Fruit fly (Drosophila melanogaster) ovary, adult (tissue): ENCODE data around the gene MBD-R2.

Source experiments
- CG17801 ChIP-seq: fragments of 200-800 bp; optimal IDR thresholded peaks from 2 replicates; lab custom pipeline; 2019; ENCODE audit warnings: missing biosample characterization, mild to moderate bottlenecking, missing genetic modification characterization, moderate library complexity; ENCODE audit not compliant: partially characterized antibody

MBD-R2 gene

DNA sequence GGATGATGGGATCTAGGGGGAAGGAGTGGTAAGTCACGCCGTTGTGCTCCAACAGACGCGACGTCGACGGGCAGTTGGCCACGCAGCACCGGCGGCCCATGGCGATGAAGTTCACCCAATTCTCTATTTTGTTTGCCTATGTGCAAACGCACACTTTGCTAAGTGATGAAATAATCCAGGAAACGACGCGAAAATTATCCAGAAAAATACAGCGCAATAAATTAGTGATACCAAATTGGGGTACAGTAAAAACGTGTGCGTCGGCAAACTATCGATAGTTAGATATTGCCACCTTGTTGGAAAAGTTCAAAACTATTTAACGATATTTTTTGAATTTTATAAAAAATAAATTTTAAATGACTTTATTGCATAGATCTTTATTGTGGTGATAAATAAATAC lies at the start of gene MBD-R2:
TSS of gene MBD-R2 (minus strand) at position 222 of the 400 bp plus-strand sequence.
- no peak for TF ChIP-seq CG17801

DNA sequence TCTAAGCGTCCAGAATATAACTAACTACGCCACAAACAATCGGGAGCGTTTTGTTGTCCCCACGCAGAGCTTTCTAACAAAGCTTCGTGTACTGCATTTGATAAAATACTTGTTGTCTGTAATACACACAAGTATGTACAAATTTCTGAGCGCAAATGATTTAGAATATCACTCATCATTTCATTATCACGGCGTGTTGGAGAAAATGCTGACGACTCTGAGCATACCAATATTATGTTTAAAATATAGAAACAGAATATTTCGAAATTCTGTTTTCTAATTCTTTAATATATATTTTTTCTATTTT lies 49.8 kb upstream of the MBD-R2 start, which contains the start of gene Cyp9f2:
TSS of gene Cyp9f2 (minus strand) at position 101 of the 307 bp plus-strand sequence.
- TF ChIP-seq CG17801: no peak

DNA sequence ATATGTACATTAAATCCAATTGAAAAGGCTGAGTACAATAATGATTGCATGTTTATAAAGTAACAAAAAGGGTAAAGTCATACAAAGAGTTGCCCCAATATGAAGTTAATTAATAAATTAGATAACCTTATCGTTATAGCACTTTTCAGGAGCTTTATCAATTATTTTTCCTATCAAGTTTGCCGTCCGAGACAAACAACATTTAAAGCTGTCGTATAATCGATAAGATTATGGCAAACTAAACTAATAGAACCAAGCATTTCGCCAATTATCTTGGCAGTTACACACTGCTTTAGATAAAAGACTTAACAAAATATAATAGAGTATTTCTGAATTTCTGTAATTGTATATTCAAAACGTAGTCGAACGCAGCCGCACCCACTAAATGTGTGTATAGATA lies 49.1 kb upstream of the MBD-R2 start:
- no peak for TF ChIP-seq CG17801

DNA sequence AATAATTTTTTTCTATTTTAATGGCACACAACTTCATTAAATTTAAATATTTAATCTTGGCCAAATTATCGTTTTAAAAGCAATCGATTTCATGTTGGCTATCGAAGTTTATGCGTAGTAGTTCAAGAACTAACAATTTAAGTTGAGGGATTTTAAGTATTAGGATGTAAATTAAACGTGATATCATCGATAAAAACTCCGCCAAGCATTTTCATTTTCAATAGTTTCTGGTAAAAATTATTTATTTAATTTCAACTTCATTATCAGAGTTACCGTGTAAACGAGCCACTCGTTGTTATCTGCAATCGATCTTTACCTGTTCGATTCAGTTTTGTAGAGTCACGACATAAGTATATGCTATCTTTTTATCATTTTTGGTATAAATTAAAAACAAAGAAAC lies 46.9 kb upstream of the MBD-R2 start:
- TF ChIP-seq CG17801: peak; percentile 100

DNA sequence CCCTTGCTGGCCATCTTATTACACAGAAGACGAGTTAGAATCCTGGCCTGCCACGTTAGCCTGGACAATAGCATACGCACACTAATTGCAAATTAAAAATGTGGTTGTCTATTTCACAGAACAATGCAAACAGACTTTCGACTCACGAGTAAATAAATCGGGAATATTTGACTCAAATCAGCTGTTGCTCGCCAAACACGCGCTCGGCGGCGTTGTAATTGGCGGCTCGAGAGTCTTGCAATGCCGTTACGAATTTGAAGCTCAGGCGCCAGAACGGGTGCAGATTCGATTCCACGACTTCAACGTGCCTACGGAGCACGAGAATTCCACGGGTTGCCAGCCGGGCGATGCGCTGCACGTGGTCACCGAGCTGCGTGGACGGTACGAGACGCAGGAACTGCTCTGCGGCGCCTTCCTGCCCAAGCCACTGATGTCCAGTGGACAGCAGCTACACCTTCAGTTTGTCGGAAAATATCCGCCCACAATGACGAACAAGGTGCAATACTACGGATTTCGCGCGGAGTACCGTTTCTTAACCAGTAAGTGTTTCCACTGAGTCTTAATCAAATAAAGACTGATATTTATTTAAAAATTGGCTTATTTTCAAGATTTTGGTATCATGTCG lies 45.7 kb upstream of the MBD-R2 start, which contains the start of gene DNAlig3:
TSS of gene DNAlig3 (minus strand) at position 168 of the 625 bp plus-strand sequence.
- peak; percentile 67 for TF ChIP-seq CG17801

DNA sequence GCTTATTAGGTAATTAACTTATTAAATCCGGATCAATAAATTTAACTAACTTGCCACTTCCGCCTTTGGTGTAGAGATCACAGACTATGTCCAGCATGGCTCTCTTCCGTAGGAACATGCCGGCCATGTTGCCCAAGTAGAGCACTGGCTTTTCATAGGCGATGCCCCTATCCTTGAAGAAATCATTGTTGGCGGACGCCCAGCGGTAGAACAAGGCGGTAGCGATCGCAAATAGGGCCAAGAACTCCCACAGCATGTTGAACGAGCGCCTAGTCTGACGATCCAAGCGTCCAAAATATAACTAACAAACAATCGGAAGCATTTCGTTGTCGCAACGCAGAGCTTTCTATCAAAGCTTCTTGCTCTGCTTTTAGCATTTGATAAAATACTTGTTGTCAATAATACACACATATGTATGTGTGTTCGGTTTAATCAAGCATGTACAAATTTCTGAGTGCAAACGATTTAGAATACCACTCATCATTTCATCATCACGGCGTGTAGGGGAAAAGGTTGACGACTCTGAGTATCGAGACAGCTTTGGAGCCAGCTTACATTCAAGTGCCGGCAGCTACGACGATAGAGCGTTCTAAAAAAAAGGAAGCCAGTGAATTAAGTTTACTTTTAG lies 42.7 kb upstream of the MBD-R2 start, which contains the start of gene Cyp9f3:
TSS of gene Cyp9f3 (minus strand) at position 310 of the 628 bp plus-strand sequence.
- no peak for TF ChIP-seq CG17801

DNA sequence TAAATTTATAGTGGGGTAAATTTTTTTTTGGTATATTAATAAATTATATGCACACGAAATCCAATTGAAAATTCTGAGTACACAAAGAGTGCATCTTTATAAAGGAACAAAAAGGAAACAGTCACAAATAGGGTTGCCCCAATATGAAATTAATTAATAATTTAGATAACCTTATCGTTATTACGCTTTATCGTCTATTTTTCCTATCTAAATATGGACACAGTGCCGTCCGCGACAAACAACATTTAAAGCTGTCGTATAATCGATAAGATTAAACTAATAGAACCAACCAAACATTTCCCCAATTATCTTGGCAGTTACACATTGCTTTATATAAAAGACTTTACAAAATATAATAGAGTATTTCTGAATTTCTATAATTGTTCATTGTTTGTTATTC lies 42.0 kb upstream of the MBD-R2 start:
- TF ChIP-seq CG17801: peak; percentile 19

DNA sequence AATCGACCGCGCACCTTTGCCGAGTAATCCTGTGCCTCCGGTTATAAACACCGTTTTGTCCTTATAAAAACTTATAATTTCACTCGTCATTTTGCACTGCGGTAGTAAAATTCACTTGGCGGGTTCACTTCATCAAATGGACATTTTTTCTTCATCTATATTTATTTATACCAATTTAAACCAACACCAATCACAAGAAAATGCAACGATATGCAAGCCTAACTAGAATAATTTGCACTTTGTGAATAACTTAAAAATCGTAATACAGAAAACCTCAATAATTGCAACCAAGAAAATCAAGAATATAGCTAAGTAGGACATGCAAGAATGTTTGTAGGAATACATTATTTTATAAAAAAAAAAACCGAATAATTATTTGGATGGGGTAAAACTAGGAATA lies 39.8 kb upstream of the MBD-R2 start, which contains the start of the genes CG10096 and CG10097:
TSS of gene CG10096 (minus strand) at position 101 of the 400 bp plus-strand sequence.
TSS of gene CG10097 (minus strand) at position 101 of the 400 bp plus-strand sequence.
- no peak for TF ChIP-seq CG17801

DNA sequence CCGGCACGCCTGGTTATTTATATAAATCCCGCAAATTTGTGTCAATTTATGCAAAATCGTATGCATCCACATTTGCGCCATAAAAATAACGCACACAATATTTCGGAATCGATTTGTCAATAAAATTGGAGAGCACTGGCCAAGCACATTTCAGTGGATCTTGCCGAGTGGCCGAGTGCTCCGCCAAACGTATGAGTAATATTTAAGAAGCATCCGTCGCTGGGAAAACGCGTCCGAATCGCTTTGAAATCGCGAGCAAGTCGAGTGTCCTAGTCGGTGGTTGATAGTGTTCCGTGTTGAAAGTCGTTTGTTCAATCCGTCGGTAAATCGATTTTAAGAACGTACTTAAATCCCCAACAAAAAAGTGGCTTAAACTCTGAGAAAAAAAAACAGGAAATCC lies 30.9 kb upstream of the MBD-R2 start, which contains the start of gene CG33098:
TSS of gene CG33098 (plus strand) at position 224 of the 400 bp plus-strand sequence.
- no peak for TF ChIP-seq CG17801

DNA sequence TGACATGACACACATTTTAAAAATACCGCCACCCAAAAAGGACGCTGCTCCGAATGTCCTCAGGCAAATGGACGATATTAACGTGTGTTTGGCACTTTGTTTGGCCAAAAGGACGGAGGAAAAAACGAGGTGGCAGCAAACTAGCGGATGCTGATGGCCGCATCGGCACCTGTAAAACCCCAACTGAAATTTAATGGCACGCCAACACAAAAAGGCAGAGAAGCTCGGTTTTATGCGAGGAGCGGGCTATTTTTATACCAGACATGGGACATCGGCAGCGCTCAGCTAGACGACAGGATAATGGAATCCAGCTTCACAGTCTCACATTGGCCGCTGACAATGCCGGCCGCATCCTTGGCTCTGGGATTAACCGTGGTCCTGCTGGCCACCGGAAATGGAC lies 29.9 kb upstream of the MBD-R2 start, which contains the start of gene Sol1:
TSS of gene Sol1 (plus strand) at position 301 of the 400 bp plus-strand sequence.
- no peak for TF ChIP-seq CG17801

DNA sequence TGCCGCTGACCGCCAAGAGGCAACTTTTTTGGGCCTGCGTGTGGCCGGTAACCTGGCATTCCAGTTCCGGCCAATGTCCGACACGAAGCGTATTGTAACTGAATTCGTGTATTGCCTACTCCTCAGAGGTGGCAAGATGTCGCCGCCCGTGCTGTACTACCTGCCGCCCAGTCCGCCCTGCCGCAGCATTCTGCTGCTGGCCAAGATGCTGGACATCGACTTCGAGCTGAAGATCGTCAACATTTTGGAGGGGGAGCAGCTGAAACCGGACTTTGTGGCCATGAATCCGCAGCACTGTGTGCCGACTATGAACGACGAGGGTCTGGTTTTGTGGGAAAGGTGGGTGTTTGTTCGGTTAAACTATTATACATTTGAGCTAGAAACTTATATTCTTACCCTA lies 28.2 kb upstream of the MBD-R2 start:
- no peak for TF ChIP-seq CG17801

DNA sequence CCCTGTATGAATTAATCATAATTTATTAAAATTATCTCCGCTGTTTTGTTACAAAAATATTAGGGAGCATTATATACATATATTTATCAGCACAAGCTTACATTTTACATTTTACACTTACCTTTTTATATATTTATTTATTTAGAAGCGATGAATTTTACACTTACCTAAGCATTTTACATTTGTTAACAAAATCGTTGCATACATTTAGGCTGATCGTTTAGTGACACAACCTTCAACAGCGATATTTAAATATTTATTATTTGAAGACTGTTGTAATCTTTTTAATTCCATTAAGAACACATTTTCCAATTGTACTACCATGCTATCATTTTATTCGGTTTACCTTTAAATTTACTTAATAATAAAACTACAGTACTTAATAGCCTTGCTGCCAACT lies 27.7 kb upstream of the MBD-R2 start:
- TF ChIP-seq CG17801: no peak

DNA sequence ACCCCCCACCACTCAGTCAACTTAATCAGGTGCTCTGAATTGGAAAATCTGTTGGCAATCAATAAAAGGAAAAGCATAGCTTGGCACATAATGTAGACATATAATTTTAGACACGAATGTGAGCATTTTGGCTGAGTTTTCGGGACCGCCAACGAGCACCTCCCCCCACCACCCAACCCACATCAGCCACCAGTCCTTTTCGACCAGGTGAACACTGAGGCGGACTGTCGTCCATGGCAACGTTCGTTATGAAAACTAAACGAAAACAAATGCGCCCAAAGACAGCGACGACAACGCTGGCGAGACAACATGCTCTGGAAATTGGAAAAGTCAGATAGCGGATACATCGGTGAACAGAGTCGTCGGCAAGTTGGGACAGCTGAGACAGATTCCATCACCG lies 27.0 kb upstream of the MBD-R2 start, which contains the start of gene GstD11:
TSS of gene GstD11 (plus strand) at position 301 of the 400 bp plus-strand sequence.
- no peak for TF ChIP-seq CG17801

DNA sequence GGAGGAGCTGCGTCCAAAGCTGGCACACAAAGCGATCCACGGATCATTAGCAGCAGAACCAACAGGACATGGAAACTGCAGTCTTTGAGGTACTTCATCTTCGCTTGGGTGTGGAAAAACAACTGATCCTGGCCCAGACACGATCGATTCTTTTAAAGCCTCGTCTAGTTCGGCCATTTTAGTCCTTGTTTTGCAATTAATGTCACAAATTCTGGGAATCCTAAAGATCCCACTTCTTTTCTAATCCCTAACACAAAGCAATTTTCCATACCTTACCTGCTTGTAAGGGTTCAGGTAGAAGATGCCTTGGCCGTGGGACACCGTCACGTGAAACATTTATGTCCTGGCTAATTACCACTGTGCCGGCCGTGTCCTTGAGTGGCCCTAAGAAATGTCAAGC lies 26.5 kb upstream of the MBD-R2 start, which contains the start of gene CG10035:
TSS of gene CG10035 (minus strand) at position 129 of the 400 bp plus-strand sequence.
- no peak for TF ChIP-seq CG17801

DNA sequence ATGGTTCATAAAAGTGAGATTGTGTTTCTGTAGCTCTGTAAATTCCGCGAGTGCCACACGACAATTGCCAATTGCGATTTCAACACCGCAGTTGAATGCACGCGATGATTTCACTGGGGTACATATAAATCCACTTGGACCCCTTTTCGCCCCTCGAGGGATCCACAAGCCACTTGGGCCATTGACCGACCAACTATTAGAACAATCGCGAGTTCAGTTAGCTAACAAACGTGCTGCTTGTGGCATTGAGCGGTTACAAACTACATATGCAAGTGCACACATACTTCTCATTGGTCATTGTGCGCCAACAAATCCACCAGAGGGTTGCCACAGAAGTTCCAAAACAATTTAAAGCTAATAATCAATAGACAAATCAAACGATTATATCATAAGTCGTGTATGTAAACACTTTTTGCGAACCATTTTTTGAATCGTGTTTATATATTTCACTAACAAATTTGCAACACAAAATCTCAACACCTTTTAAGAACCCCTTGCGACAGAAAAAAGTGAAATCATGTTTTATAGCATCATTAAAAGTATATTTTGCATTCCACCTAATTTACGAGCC lies 25.1 kb upstream of the MBD-R2 start:
- no peak for TF ChIP-seq CG17801

DNA sequence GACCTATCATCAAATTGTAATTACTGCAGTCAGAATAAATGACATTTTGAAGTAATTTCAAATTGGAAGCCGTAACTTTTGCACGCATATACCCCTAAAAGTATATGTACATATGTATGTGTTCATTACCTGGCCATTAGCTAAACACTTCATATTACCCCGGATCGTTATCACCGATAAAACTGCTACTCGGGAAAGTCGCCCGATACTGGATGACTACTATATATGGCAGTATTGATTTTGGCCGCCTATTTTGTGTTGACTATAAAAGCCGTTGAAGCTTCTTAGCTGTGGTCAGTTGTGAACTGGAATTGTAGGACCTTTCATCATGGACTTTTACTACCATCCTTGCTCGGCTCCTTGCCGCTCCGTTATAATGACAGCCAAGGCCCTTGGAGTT lies 23.6 kb upstream of the MBD-R2 start, which contains the start of gene GstD8:
TSS of gene GstD8 (plus strand) at position 301 of the 400 bp plus-strand sequence.
- no peak for TF ChIP-seq CG17801

DNA sequence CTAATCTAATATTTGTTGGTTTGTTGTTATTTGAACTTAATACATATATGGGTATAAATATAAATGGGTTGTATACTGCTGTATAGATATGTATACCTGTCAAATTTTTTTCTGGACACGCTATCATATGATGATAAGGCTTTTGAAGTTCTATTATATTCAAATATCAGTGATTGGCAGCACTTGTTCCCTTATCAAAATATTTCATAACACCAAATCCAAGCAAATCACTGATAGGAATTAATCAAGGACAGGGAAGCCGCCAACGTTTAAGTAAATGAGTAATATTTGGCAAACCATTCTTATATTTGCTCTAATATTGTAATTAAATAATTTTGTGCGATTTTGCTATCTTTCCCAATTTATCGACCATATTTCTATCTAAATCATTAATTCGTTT lies 23.2 kb upstream of the MBD-R2 start:
- TF ChIP-seq CG17801: no peak
